Fruit fly (Drosophila melanogaster): ENCODE results near the gene Axn.

Gene Axn

DNA sequence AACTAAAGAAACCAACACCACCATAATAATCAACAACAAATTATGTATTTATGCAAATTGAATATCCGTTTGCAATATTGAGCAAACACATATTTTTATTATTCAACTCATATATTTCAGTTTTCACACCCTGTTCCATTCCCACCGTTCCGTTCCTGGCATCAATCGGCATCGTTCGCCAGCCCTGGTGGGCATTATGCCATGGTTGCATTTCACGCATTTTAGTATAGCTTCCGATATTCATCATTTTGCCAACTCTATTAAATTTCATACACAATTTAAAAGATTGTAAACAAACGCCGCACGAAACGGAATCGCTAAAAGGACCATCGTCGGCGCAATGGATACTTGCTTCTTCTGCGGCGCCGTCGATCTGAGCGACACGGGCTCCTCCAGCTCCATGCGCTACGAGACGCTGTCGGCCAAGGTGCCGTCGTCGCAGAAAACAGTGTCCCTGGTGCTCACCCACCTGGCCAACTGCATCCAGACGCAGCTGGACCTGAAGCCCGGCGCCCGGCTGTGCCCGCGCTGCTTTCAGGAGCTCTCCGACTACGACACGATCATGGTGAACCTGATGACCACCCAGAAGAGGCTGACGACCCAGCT lies 20.6 kb downstream of the Axn start, which contains the start of gene Sry-delta (continued):
- TF ChIP-seq CG7745 (tag; optimal IDR thresholded peaks at IDR 0.05) (no peak), fd3F (GFP tag; optimal IDR thresholded peaks at IDR 0.05) (peak; percentile 3), pnt (GFP tag; optimal IDR thresholded peaks at IDR 0.05) (peak; percentile 86), Hr3 (GFP tag; optimal IDR thresholded peaks at IDR 0.05) (peak; percentile 68), CG12769 (tag; optimal IDR thresholded peaks at IDR 0.05) (no peak), CoRest (tag; optimal IDR thresholded peaks at IDR 0.05) (peak; percentile 70), CG6272 (GFP tag; IDR thresholded peaks at IDR 0.05) (peak; percentile 69), CG1792 (GFP tag; optimal IDR thresholded peaks at IDR 0.05) (peak; percentile 79), CG10654 (GFP tag; optimal IDR thresholded peaks at IDR 0.05) (peak; percentile 85), Vsx1 (GFP tag; optimal IDR thresholded peaks at IDR 0.05) (no peak), CG18619 (GFP tag; optimal IDR thresholded peaks at IDR 0.05) (peak; percentile 62), HLHmδ (GFP tag; optimal IDR thresholded peaks at IDR 0.05) (peak; percentile 18), repo (GFP tag; optimal IDR thresholded peaks at IDR 0.05) (peak; percentile 79), sna (GFP tag; IDR thresholded peaks at IDR 0.05; ENCODE audit: partially characterized antibody) (peak; percentile 81), Rx (GFP tag; IDR thresholded peaks at IDR 0.05) (peak; percentile 67), Hr39 (optimal IDR thresholded peaks at IDR 0.05) (no peak), ato (GFP tag; IDR thresholded peaks at IDR 0.05; ENCODE audit: partially characterized antibody) (peak; percentile 64; the same call in 1 of the 2 replicates), Sox100B (GFP tag; optimal IDR thresholded peaks at IDR 0.05) (no peak), Awh (GFP tag; IDR thresholded peaks at IDR 0.05) (no peak), CG7271 (tag; optimal IDR thresholded peaks at IDR 0.05) (peak; percentile 3), Hey (tag; optimal IDR thresholded peaks at IDR 0.05) (no peak), CG7963 (GFP tag; IDR thresholded peaks at IDR 0.05; ENCODE audit: partially characterized antibody) (no peak), ERR (GFP tag; optimal IDR thresholded peaks at IDR 0.05) (peak; percentile 86), CG1832 (GFP tag; optimal IDR thresholded peaks at IDR 0.05) (no peak), CG11696 (GFP tag; IDR thresholded peaks at IDR 0.05) (no peak), CG32767 (GFP tag; IDR thresholded peaks at IDR 0.05) (peak; percentile 71), Trl (optimal IDR thresholded peaks at IDR 0.05) (no peak), Trl (GFP tag; optimal IDR thresholded peaks at IDR 0.05) (peak; percentile 92), so (GFP tag; IDR thresholded peaks at IDR 0.05) (no peak), oc (tag; optimal IDR thresholded peaks at IDR 0.05) (no peak), Drgx (GFP tag; IDR thresholded peaks at IDR 0.05) (peak; percentile 55; the same call in 1 of the 2 replicates), Nf-YA (GFP tag; IDR thresholded peaks at IDR 0.05) (peak; percentile 62; the same call in 1 of the 2 replicates), CG12744 (GFP tag; optimal IDR thresholded peaks at IDR 0.05) (peak; percentile 55), Deaf1 (tag; optimal IDR thresholded peaks at IDR 0.05) (no peak), Oli (tag; optimal IDR thresholded peaks at IDR 0.05) (no peak), CG4424 (GFP tag; optimal IDR thresholded peaks at IDR 0.05) (peak; percentile 85), crp (GFP tag; optimal IDR thresholded peaks at IDR 0.05) (peak in 1 of 2 experiments; percentile 36), CG5953 (GFP tag; IDR thresholded peaks at IDR 0.05) (0 out of 2 replicates have a peak, but pooled peaks have one; percentile 23), CG3838 (GFP tag; optimal IDR thresholded peaks at IDR 0.05) (peak; percentile 20), CG12155 (GFP tag; optimal IDR thresholded peaks at IDR 0.05) (peak; percentile 81), Hmx (GFP tag; optimal IDR thresholded peaks at IDR 0.05) (no peak), CG16863 (GFP tag; optimal IDR thresholded peaks at IDR 0.05) (peak; percentile 53), ap (GFP tag; IDR thresholded peaks at IDR 0.05) (peak; percentile 46), hb (GFP tag; IDR thresholded peaks at IDR 0.05; ENCODE audit: partially characterized antibody) (peak; percentile 60; the same call in 2 of the 3 replicates), D (optimal IDR thresholded peaks at IDR 0.05) (no peak), D (GFP tag; optimal IDR thresholded peaks at IDR 0.05) (peak; percentile 37), CG11085 (GFP tag; IDR thresholded peaks at IDR 0.05) (peak; percentile 84), Bteb2 (GFP tag; optimal IDR thresholded peaks at IDR 0.05) (peak; percentile 74), CG11456 (GFP tag; IDR thresholded peaks at IDR 0.05) (peak; percentile 94), CG31388 (GFP tag; optimal IDR thresholded peaks at IDR 0.05) (peak; percentile 60), gsb-n (tag; optimal IDR thresholded peaks at IDR 0.05) (no peak)

Measured in whole organism, embryonic.